Fruit fly (Drosophila melanogaster) whole organism: ENCODE data around the gene GlcAT-P.

Source experiments
- Dll ChIP-seq: fragments of >200 bp; optimal IDR thresholded peaks from 2 replicates; lab custom pipeline; 2017
- EcR ChIP-seq, 2 experiments: fragments of >200 bp; optimal IDR thresholded peaks; 2 replicates each; lab custom pipeline; 2017; ENCODE audit warnings: missing biosample characterization in 2 of 2, missing genetic modification characterization in 2 of 2, missing genetic modification reagents in 2 of 2
- pan ChIP-seq: fragments of >200 bp; optimal IDR thresholded peaks from 2 replicates; lab custom pipeline; 2017
- psq ChIP-seq: fragments of >200 bp; optimal IDR thresholded peaks from 2 replicates; lab custom pipeline; 2017
- usp ChIP-seq: fragments of >200 bp; optimal IDR thresholded peaks from 2 replicates; lab custom pipeline; 2017; ENCODE audit warnings: missing biosample characterization, missing genetic modification characterization, mixed read lengths

dm6 chr3L:11186768-11187167 is 10.6 kb downstream of the GlcAT-P start:
- TF ChIP-seq Dll (lab: Kevin White, UChicago) = no peak
- no peak for TF ChIP-seq usp (GFP tag; lab: Kevin White, UChicago)
- TF ChIP-seq EcR (GFP tag; optimal IDR thresholded peaks at IDR 0.05; lab: Kevin White, UChicago) = no peak
- no peak for TF ChIP-seq psq (lab: Kevin White, UChicago)
- no peak for TF ChIP-seq pan (lab: Kevin White, UChicago)
